Worm (Caenorhabditis elegans) whole organism, dauer: Measurements from ENCODE around the gene suex-1.

ENCODE experiments used
- unc-62 ChIP-seq: sonication (generic microtip); optimal IDR thresholded peaks from 2 replicates; lab custom pipeline; 2017; ENCODE audit warnings: missing biosample characterization, missing genetic modification reagents, missing genetic modification characterization

Gene suex-1

DNA sequence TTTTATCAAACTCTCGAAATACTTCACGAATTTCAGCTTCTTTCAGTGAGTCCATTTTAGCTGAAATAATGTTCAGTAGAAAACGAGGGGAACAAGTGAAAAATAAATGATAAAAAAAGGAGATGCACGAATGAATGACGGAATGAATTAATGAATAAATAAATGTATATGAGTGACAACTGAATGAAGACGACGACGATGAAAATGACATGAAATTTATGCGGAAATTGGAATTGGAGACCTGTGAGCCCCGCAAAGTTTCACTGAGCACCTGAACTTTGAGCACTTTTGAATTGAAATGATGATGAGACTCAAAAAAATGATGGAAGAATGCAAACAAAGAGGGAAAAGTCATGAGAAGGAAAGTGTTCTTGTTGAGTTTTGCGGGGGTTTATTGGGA lies 16.1 kb downstream of the suex-1 start, which contains the start of gene cal-8:
Gene cal-8, minus strand, starts transcription at position 60 of the 400 bp plus-strand sequence.
- TF ChIP-seq unc-62 (GFP tag; lab: Kevin White, UChicago), result no peak

DNA sequence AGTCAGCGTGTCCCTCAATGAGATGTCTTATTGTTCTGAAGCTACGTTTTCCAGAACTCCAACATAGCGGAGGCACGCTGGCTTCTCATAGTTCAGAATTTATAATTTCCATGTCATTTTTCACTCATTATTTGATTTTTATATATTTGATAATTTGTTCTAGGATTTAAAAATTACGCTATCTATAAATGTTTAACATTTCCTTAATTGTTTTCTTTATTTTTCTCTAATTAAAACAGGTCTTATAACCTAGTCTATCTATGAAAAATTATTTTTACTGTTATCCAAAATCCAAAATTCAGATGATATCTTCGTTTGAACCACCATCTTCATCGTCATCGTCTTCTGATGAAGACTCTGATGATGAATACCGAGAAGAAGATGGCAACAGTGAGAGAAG lies 19.7 kb downstream of the suex-1 start, which contains the start of gene F56D1.1:
Gene F56D1.1, plus strand, starts transcription at position 301 of the 400 bp plus-strand sequence.
- TF ChIP-seq unc-62 (GFP tag; lab: Kevin White, UChicago), result no peak

DNA sequence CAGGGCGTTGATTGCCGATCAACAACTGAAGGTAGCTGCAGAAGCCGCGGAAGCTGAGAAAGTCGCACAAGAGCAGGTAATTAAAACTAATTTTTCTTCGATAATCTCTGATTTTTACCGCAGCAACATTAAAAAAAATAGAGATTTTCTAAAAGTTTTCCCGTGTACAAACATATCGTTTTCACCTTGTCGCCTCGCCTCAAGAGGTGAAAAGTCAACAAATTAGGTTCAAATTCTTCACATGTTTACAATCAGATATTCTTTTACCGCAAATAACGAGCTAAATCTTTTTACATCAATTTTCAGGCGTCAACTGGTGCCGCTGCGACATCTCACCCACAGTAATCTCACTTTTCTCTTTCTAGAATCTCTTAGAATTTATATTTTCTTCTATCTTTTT lies 23.1 kb downstream of the suex-1 start, which contains the start of gene ilcr-2:
Gene ilcr-2, plus strand, starts transcription at position 301 of the 400 bp plus-strand sequence.
- no peak for TF ChIP-seq unc-62 (GFP tag; lab: Kevin White, UChicago)

DNA sequence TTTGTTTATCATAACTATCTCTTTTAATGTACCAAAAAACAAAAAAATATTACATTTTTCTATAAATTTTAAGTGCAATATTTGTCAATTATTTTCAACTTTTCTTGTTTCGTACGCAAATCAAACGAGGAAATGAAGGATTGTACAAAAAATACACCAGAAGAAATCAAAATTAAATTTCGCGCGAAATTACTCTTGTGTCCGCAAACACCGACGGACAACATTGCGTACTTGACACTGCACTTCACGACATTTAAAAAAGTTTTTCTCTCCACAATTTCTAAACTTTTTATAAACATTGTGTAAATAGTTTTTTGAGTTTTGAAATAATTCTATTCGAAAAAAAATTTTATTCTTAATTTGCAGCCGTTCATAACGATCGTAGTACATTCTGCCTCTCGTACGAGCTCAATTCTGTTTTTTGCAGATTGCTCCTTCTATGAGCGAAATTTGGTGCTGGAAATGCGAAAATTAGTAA lies 24.1 kb downstream of the suex-1 start, which contains the start of gene mrps-16:
Gene mrps-16, plus strand, starts transcription at position 428 of the 478 bp plus-strand sequence.
- no peak for TF ChIP-seq unc-62 (GFP tag; lab: Kevin White, UChicago)

DNA sequence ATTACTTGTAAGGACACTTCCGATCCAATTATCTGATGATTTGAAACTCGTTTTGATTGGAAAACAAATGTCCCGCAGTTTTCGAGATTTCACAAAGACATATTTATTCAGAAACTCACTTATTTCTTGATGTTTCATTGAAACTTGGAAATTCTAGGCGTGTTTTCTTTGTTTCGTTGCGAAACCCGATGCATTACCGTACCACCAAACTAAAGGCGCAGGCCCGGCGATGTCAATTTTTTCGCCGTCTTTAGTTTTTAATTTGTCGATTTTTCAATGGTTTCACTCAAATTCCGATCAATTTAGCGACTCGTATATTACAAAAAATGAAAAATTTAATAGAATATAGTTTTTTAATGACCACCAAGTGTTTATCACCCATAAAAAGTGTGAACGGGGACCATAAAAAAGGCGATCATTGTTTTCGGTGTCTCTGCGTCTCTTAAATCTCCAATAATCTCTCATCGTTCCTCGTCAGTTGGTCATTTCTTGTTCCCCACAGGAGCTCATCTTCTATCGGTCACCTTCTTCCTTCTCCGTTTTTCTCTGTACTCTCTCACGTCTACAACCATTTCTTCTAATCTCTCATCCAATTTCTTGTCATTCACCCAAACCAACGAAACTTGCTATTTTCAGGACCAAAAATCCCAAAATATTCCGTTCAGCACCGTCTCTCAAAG lies 32.2 kb downstream of the suex-1 start, which contains the start of gene clr-1:
Gene clr-1, plus strand, starts transcription at position 630 of the 680 bp plus-strand sequence.
- no peak for TF ChIP-seq unc-62 (GFP tag; lab: Kevin White, UChicago)

DNA sequence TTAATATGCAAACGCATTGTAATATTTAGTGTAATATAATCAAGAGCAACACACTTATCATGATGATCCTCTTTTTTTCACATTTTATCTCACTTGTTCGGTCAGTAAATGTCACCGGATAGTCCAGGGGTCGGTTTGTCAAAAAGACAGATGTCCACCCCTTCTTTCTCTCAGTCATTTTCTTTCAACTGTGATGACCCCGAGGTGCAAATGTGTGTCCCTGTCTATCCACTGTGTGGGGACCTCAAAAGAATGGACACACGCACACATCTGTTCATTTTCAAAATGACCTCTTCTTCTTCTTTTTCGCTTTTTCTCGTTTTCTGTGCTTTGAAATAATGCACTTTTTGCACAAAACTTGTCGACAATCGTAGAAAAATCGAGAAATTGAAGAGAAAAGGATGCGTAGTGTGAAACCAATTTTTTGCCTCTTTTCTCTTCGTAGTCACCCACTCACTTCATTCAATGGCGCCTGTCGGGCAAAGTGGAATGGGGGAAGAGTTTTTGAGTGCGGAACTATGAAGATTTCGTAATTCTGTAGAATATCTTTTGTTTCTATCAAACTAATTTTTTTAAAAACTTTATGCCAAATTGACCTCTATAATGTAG lies 34.3 kb downstream of the suex-1 start:
- no peak for TF ChIP-seq unc-62 (GFP tag; lab: Kevin White, UChicago)

DNA sequence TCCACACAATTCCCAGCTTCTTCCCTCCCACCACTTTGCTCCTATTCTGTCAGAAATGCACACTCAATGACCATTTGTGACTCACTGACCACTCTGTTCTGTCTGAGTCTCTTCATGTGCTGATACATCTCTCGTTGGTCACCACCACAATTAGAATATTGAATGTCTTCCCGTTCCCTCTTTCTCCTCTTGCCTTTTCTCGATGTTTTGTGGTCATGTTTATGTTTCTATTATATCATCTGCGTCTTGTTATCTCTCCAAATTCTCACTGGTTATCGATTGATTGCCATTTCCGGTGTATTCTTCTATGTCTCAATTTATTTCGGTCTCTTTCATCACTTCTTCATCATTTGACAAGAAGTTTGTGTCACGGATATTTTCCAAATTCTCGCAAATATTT lies 37.1 kb downstream of the suex-1 start:
- no peak for TF ChIP-seq unc-62 (GFP tag; lab: Kevin White, UChicago)

DNA sequence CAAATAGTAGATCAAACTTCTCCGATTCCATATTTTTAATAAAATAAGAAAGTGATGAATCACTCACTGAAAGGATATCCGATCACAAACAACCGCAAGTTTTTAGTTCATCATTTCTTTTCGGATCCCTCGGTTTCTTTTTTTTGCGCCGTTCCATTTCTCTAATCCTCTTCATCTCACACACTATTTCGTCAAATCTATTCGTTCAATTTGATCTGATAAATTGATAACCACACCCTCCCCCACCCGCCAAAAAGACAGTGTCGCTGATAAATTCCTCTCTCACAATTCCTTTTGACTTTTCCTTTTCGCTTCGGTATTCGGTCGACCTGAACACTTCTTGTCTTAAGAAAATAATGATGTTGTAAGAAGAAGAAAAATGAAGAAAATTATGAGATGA lies 38.5 kb downstream of the suex-1 start:
- no peak for TF ChIP-seq unc-62 (GFP tag; lab: Kevin White, UChicago)

DNA sequence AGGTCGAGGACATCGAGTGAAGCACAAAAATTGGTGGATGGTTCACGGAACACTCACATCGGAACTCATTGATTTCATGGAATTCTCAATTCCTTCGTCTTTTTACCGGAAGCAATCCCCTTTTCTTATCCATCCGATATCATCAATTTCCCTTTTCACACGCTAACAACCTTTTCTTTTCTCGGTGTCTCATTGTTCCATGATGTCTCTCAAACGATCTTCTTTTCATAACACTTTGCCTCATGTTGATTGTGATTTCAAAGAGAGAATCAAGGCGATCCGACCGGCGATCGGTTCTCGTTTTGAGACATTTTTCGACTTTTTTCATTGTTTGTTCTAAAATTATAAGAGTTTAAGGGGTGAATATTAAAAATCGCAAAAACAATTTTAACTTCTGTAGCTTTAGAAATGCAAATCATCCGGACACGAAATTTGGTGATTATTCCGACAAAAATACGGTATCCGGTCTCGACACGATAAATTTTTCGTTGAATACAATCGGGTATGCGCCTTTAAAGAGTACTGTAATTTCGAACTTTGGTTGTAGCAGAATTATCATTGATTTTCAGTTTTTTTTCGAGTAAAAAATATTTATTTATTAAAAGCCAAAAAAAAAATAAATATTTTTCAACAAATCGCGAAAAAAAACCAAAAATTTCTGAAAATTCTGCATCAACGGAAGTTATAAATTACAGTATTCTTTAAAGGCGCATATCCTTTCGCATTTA lies 39.2 kb downstream of the suex-1 start:
- TF ChIP-seq unc-62 (GFP tag; lab: Kevin White, UChicago), result no peak

DNA sequence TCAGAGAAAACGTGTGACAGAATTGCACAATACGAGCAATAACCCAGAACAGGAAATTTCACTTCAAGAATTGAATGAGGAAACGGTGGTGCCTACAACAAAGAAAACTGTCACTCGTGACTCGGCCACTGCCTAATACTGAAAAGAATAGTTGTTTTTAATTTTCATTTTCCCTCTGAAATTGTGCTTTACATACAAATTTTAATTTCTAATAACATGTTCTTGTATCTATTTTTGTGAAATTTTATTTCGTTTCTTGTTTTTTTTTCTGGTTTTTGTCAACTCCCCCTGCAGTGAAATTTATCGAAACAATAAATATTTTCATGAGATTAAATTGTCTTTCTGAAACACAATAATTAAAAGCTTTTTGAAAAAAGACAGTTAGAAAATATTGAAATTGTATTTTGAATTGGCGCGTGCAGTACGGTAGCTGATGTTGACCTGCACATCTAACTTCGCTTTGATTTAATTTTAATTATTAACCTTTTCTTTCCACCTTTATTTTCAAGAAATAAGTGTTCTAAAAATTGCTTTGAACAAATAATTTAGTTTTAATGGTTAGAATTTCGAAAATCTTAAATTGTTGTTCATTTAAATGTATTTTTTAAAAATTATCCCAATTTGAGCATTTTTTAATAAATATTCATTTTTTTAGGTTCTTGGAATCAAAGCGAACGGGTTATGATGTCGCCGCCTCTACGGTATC lies 42.3 kb downstream of the suex-1 start, which contains the start of gene daz-1:
Gene daz-1, plus strand, starts transcription at position 656 of the 706 bp plus-strand sequence.
- no peak for TF ChIP-seq unc-62 (GFP tag; lab: Kevin White, UChicago)

DNA sequence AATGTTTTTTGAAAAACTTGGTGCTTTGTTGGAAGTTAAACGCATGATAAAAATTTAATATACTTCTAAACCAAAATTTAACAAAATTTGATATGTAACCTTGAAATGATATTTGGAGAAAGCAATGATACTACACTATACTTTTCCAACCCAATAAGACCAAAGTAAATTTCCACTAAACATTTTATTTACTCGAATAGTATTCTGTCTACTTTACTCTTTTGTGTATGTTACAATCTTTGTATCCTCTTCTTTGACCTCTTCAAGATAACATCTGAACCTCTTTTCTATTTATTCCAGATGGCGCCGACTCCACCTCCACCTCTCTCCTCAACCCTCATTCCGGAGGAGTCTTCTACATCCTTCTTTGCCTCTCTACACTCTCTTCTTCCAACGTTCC lies 44.5 kb downstream of the suex-1 start, which contains the start of gene dhs-5:
Gene dhs-5, plus strand, starts transcription at position 301 of the 400 bp plus-strand sequence.
- TF ChIP-seq unc-62 (GFP tag; lab: Kevin White, UChicago), result no peak

DNA sequence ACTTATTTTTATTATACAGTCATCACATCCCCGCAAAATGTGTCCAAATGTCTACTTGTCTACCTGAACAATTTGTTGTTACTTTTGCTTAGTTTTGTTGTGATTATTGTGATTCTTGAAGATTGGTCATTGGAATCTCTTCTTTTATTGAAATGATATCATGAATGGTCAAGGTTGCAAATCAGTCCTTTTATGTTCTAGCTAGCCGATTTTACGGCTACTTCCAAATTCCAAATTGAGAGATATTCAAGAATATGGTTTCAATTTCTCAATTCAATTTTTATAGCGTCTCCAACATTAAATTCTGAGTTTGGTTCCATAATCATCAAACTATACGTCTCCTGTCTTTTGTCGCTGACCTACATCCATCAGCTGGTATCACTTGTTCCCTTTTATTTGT lies 46.8 kb downstream of the suex-1 start:
- TF ChIP-seq unc-62 (GFP tag; lab: Kevin White, UChicago), result no peak

DNA sequence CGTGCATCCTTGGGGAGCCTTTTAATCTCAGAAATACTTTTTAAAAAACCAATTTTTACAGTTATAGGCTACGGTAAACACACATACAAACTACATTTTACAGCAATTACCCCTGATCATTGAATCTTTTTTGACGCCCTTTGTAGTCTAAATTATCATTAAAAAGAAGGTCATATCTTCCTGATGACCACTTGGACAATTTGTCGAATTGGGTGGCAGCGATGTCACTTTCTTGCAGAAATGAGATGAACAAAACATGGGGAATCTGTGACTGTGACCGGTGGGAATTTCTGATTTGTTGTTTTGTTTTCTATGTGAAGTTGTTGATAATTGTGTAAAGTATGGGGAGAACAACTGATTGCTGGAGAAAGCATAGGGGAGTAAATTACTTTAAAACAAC lies 48.4 kb downstream of the suex-1 start:
- TF ChIP-seq unc-62 (GFP tag; lab: Kevin White, UChicago), result no peak

DNA sequence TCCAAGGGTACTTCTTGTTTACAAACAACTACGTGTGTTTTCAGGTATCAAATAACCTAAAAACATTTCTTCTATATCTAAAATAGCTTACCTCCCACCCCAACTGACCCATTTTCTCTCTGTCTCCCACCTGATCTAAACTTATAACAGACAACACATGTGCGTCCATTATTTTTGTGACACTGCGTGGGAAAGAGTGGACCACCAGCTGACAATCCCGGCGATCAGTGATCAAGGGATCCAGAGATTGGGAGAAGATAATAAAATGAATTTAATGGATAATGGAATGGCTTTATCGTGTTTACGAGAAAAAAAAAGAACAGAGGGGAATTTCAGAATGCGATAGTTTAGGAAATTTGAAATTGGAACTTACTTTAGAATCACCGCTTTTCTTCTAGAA lies 48.8 kb downstream of the suex-1 start:
- no peak for TF ChIP-seq unc-62 (GFP tag; lab: Kevin White, UChicago)

DNA sequence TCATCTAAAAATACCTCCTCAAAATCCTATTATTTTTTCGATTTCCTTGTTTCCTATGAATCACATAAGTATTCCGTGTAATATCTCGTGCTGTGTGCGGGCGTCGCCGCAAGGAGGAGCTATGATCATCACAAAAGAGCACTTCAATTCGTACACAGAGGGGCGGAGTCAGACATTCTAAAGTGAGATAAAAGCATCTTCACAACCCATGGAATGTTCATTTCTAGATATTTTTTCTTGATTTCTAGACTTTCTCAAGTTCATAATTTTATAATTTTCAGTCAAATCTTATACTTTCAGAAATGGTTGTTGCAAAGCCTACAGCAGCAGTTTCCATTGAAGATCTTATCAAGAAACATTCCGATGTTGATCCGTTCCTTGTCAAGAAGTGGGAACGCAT lies 50.7 kb downstream of the suex-1 start, which contains the start of gene cex-1:
Gene cex-1, plus strand, starts transcription at position 301 of the 400 bp plus-strand sequence.
- TF ChIP-seq unc-62 (GFP tag; lab: Kevin White, UChicago), result no peak
